Fruit fly (Drosophila melanogaster) whole organism, adult: ENCODE results near the gene Jon74E.

Source experiments
- CG7101 ChIP-seq: fragments of 200-800 bp; sonication (Bioruptor generic); optimal IDR thresholded peaks from 2 replicates; lab custom pipeline; 2018; ENCODE audit warnings: missing biosample characterization, mild to moderate bottlenecking, missing genetic modification characterization, moderate library complexity
- Clk ChIP-seq: fragments of 200-800 bp; sonication (Bioruptor generic); optimal IDR thresholded peaks from 2 replicates; lab custom pipeline; 2017; ENCODE audit warnings: missing biosample characterization, missing genetic modification characterization
- Mnt ChIP-seq: fragments of 200-800 bp; sonication (Bioruptor generic); optimal IDR thresholded peaks from 2 replicates; lab custom pipeline; 2016; ENCODE audit warnings: missing biosample characterization, mild to moderate bottlenecking, missing genetic modification characterization
- bab1 ChIP-seq: fragments of 200-800 bp; sonication (Bioruptor generic); optimal IDR thresholded peaks from 3 replicates; lab custom pipeline; 2019; ENCODE audit warnings: missing biosample characterization, mild to moderate bottlenecking, missing genetic modification characterization, moderate library complexity
- cic ChIP-seq: fragments of 200-800 bp; sonication (Bioruptor generic); optimal IDR thresholded peaks from 2 replicates; lab custom pipeline; 2017; ENCODE audit warnings: missing biosample characterization, mild to moderate bottlenecking, missing genetic modification characterization, moderate library complexity
- cnc ChIP-seq, 2 experiments: fragments of >200 bp; optimal IDR thresholded peaks; 2 replicates each; lab custom pipeline; 2017
- kay ChIP-seq: fragments of 200-800 bp; sonication (Bioruptor generic); peaks from one replicate; lab custom pipeline; 2016; ENCODE audit warnings: missing biosample characterization, missing genetic modification characterization, borderline replicate concordance
- ovo ChIP-seq: fragments of 200-800 bp; sonication (Bioruptor generic); optimal IDR thresholded peaks from 2 replicates; lab custom pipeline; 2016; ENCODE audit warnings: missing biosample characterization, missing genetic modification characterization
- pad ChIP-seq: fragments of 200-800 bp; sonication (Bioruptor generic); optimal IDR thresholded peaks from 3 replicates; lab custom pipeline; 2017; ENCODE audit warnings: missing biosample characterization, missing genetic modification characterization, mild to moderate bottlenecking, moderate library complexity, missing genetic modification reagents
- tj ChIP-seq: fragments of 200-800 bp; sonication (Bioruptor generic); optimal IDR thresholded peaks from 3 replicates; lab custom pipeline; 2017; ENCODE audit warnings: missing biosample characterization, mild to moderate bottlenecking, missing genetic modification characterization, moderate library complexity

dm6 chr3L:17579626-17580025, 30.7 kb upstream of the Jon74E start:
- no peak for TF ChIP-seq ovo (GFP tag; lab: Kevin White, UChicago)
- no peak for TF ChIP-seq Clk (GFP tag; lab: Kevin White, UChicago)
- TF ChIP-seq Mnt (GFP tag; lab: Kevin White, UChicago): no peak
- TF ChIP-seq kay: no peak
- no peak for TF ChIP-seq cic (GFP tag; lab: Kevin White, UChicago)
- no peak for TF ChIP-seq bab1 (GFP tag; lab: Kevin White, UChicago)
- TF ChIP-seq pad (GFP tag; lab: Kevin White, UChicago): no peak
- no peak for TF ChIP-seq cnc (optimal IDR thresholded peaks at IDR 0.05; lab: Kevin White, UChicago)
- no peak for TF ChIP-seq tj (GFP tag; lab: Kevin White, UChicago)
- no peak for TF ChIP-seq CG7101
